Worm (Caenorhabditis elegans) whole organism, late embryonic: ENCODE data around the gene F28A10.8.

Source experiments
- C38D4.7 ChIP-seq: fragments of 200-800 bp; sonication (Bioruptor generic); optimal IDR thresholded peaks from 2 replicates; lab custom pipeline; 2018; ENCODE audit warnings: mild to moderate bottlenecking, missing genetic modification characterization, moderate library complexity, missing compliant biosample characterization
- T23F11.4 ChIP-seq: fragments of 200-800 bp; sonication (Bioruptor generic); optimal IDR thresholded peaks from 2 replicates; lab custom pipeline; 2018; ENCODE audit warnings: mild to moderate bottlenecking, missing genetic modification characterization, missing compliant biosample characterization
- ahr-1 ChIP-seq: sonication (generic microtip); optimal IDR thresholded peaks from 2 replicates; lab custom pipeline; 2016; ENCODE audit warnings: missing genetic modification characterization, missing compliant biosample characterization
- ama-1 ChIP-seq: fragments of 150-350 bp; optimal IDR thresholded peaks from 2 replicates; lab custom pipeline; 2014
- ceh-14 ChIP-seq: sonication (generic microtip); optimal IDR thresholded peaks from 2 replicates; lab custom pipeline; 2016; ENCODE audit warnings: missing genotype, missing genetic modification characterization, missing compliant biosample characterization
- ceh-22 ChIP-seq: sonication (generic microtip); optimal IDR thresholded peaks from 2 replicates; lab custom pipeline; 2017; ENCODE audit warnings: missing biosample characterization, missing genetic modification characterization
- ceh-24 ChIP-seq: sonication (generic microtip); optimal IDR thresholded peaks from 2 replicates; lab custom pipeline; 2016; ENCODE audit warnings: mild to moderate bottlenecking, missing genetic modification characterization, missing compliant biosample characterization
- ceh-30 ChIP-seq: fragments of 150-350 bp; optimal IDR thresholded peaks from 2 replicates; lab custom pipeline; 2014; ENCODE audit warnings: missing biosample characterization, missing genetic modification characterization
- ceh-31 ChIP-seq: sonication (generic microtip); optimal IDR thresholded peaks from 2 replicates; lab custom pipeline; 2016; ENCODE audit warnings: missing genetic modification characterization, missing compliant biosample characterization
- ceh-34 ChIP-seq: sonication (generic microtip); optimal IDR thresholded peaks from 2 replicates; lab custom pipeline; 2016; ENCODE audit warnings: mild to moderate bottlenecking, missing genetic modification characterization, missing compliant biosample characterization
- ceh-48 ChIP-seq: sonication (generic microtip); optimal IDR thresholded peaks from 2 replicates; lab custom pipeline; 2016; ENCODE audit warnings: missing genetic modification characterization, inconsistent platforms, missing compliant biosample characterization
- ceh-6 ChIP-seq: fragments of 200-800 bp; sonication (Bioruptor generic); optimal IDR thresholded peaks from 2 replicates; lab custom pipeline; 2018; ENCODE audit warnings: mild to moderate bottlenecking, missing genetic modification characterization, missing compliant biosample characterization
- elt-2 ChIP-seq: sonication (generic microtip); optimal IDR thresholded peaks from 2 replicates; lab custom pipeline; 2016; ENCODE audit warnings: missing genetic modification reagents, missing genetic modification characterization, missing compliant biosample characterization
- elt-4 ChIP-seq: sonication (generic microtip); optimal IDR thresholded peaks from 2 replicates; lab custom pipeline; 2016; ENCODE audit warnings: missing genetic modification characterization, missing compliant biosample characterization
- fax-1 ChIP-seq: sonication (generic microtip); optimal IDR thresholded peaks from 2 replicates; lab custom pipeline; 2016; ENCODE audit warnings: missing genotype, missing genetic modification characterization, missing compliant biosample characterization
- fkh-10 ChIP-seq: fragments of 150-350 bp; optimal IDR thresholded peaks from 2 replicates; lab custom pipeline; 2014; ENCODE audit warnings: missing biosample characterization, missing genetic modification reagents, missing genetic modification characterization
- hlh-13 ChIP-seq: fragments of 200-800 bp; sonication (Bioruptor generic); optimal IDR thresholded peaks from 2 replicates; lab custom pipeline; 2018; ENCODE audit warnings: mild to moderate bottlenecking, missing genetic modification characterization, missing compliant biosample characterization
- hlh-6 ChIP-seq: sonication (generic microtip); optimal IDR thresholded peaks from 2 replicates; lab custom pipeline; 2016; ENCODE audit warnings: missing genotype, missing genetic modification characterization, missing compliant biosample characterization
- hlh-8 ChIP-seq: sonication (generic microtip); optimal IDR thresholded peaks from 2 replicates; lab custom pipeline; 2016; ENCODE audit warnings: missing genotype, missing genetic modification characterization, missing compliant biosample characterization
- lin-11 ChIP-seq: fragments of 200-800 bp; sonication (Bioruptor generic); optimal IDR thresholded peaks from 2 replicates; lab custom pipeline; 2018; ENCODE audit warnings: mild to moderate bottlenecking, missing genetic modification characterization, missing compliant biosample characterization
- madf-2 ChIP-seq: sonication (generic microtip); optimal IDR thresholded peaks from 2 replicates; lab custom pipeline; 2017; ENCODE audit warnings: missing genetic modification characterization, missing compliant biosample characterization
- nfya-1 ChIP-seq: sonication (generic microtip); optimal IDR thresholded peaks from 2 replicates; lab custom pipeline; 2017; ENCODE audit warnings: missing genetic modification characterization, mild to moderate bottlenecking, missing compliant biosample characterization, antibody characterized with exemption, moderate library complexity
- nhr-11 ChIP-seq: fragments of 150-350 bp; optimal IDR thresholded peaks from 2 replicates; lab custom pipeline; 2014; ENCODE audit warnings: missing biosample characterization, missing genetic modification characterization
- odd-2 ChIP-seq: sonication (generic microtip); optimal IDR thresholded peaks from 2 replicates; lab custom pipeline; 2017; ENCODE audit warnings: antibody characterized with exemption, mild to moderate bottlenecking, missing genetic modification characterization, missing compliant biosample characterization
- pat-9 ChIP-seq: fragments of 200-800 bp; sonication (Bioruptor generic); optimal IDR thresholded peaks from 2 replicates; lab custom pipeline; 2018; ENCODE audit warnings: mild to moderate bottlenecking, missing genetic modification characterization, moderate library complexity, missing compliant biosample characterization
- pax-1 ChIP-seq: fragments of 150-350 bp; optimal IDR thresholded peaks from 2 replicates; lab custom pipeline; 2014; ENCODE audit warnings: missing biosample characterization, missing genetic modification characterization
- ref-2 ChIP-seq: sonication (generic microtip); optimal IDR thresholded peaks from 2 replicates; lab custom pipeline; 2016; ENCODE audit warnings: missing genetic modification characterization, missing compliant biosample characterization
- sdc-2 ChIP-seq: sonication (generic microtip); optimal IDR thresholded peaks from 2 replicates; lab custom pipeline; 2016; ENCODE audit warnings: missing genotype, missing genetic modification characterization, missing compliant biosample characterization
- sox-2 ChIP-seq: fragments of 200-800 bp; sonication (Bioruptor generic); IDR thresholded peaks from 2 replicates; pipeline ENCODE4 v1.3.6; 2022; ENCODE audit warnings: missing genetic modification reagents, missing genetic modification characterization, missing compliant biosample characterization
- sox-4 ChIP-seq: sonication (generic microtip); optimal IDR thresholded peaks from 2 replicates; lab custom pipeline; 2017; ENCODE audit warnings: mild to moderate bottlenecking, missing genetic modification characterization, inconsistent platforms, missing compliant biosample characterization
- syd-9 ChIP-seq: sonication (generic microtip); optimal IDR thresholded peaks from 2 replicates; lab custom pipeline; 2016; ENCODE audit warnings: mild to moderate bottlenecking, missing genetic modification characterization, moderate library complexity, missing compliant biosample characterization
- tbx-7 ChIP-seq: sonication (generic microtip); optimal IDR thresholded peaks from 2 replicates; lab custom pipeline; 2016; ENCODE audit warnings: missing genotype, missing genetic modification characterization, missing compliant biosample characterization
- unc-3 ChIP-seq, 2 experiments: fragments of 200-800 bp in 1 of 2; sonication (Bioruptor generic) in 1 of 2; sonication (generic microtip) in 1 of 2; conservative IDR thresholded peaks in 1 of 2; optimal IDR thresholded peaks in 1 of 2; 2 replicates each; pipeline versions ENCODE4 v1.3.6 to Lab custom; 2016 to 2022; ENCODE audit warnings: missing compliant biosample characterization in 2 of 2, missing genetic modification characterization in 2 of 2, missing genetic modification reagents in 1 of 2
- unc-42 ChIP-seq: sonication (generic microtip); optimal IDR thresholded peaks from 2 replicates; lab custom pipeline; 2016; ENCODE audit warnings: missing genotype, missing genetic modification characterization, missing compliant biosample characterization
- zip-5 ChIP-seq: sonication (generic microtip); optimal IDR thresholded peaks from 2 replicates; lab custom pipeline; 2016; ENCODE audit warnings: missing genetic modification characterization, missing compliant biosample characterization

F28A10.8 gene

ce11 chrII:838414-838813 lies at the start of gene F28A10.8:
TSS of gene F28A10.8 (minus strand) at chrII:838514.
- TF ChIP-seq fkh-10 (GFP tag; lab: Kevin White, UChicago) (no peak), C38D4.7 (GFP tag; lab: Kevin White, UChicago) (no peak), ceh-31 (no peak), ref-2 (tag; lab: Kevin White, UChicago) (no peak), pax-1 (tag; lab: Kevin White, UChicago) (no peak), ceh-24 (tag; lab: Kevin White, UChicago) (no peak), unc-3 (GFP tag; conservative IDR thresholded peaks at IDR 0.05; lab: Robert Waterston, UW) (no peak), unc-3 (tag; optimal IDR thresholded peaks at IDR 0.05; lab: Kevin White, UChicago) (no peak), hlh-8 (tag; lab: Kevin White, UChicago) (no peak), ceh-14 (tag; lab: Kevin White, UChicago) (no peak), elt-2 (tag; lab: Kevin White, UChicago) (no peak), sox-2 (no peak), odd-2 (tag; lab: Kevin White, UChicago) (no peak), unc-42 (tag; lab: Kevin White, UChicago) (no peak), pat-9 (tag; lab: Kevin White, UChicago) (no peak), ceh-22 (tag; lab: Kevin White, UChicago) (no peak), syd-9 (tag; lab: Kevin White, UChicago) (no peak)
- TF ChIP-seq, all 69 proteins: peak for 0

DNA sequence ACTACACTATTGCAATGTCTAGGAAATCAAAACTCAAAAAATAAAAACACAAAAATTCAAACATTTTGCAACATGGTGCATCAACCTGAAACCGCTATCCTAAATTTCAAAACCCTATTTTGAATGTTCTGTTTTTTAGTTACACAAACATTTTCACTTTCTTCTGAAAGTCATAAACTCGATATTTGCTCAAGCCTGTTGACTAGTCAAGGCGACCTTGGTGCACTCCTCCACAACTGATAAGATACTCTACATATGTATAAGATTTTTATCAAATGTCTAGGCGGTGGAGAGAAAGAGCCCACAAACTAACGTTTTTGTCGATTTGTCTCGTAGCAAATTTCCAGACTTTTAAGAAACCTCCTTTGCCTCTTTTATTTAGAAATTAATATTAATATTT lies 49.7 kb upstream of the F28A10.8 start, which contains the start of gene T07D3.4:
TSS of gene T07D3.4 (plus strand) at position 286 of the 400 bp plus-strand sequence.
- no peak for TF ChIP-seq ceh-48 (tag; lab: Kevin White, UChicago)
- peak; percentile 69 for TF ChIP-seq elt-2 (tag; lab: Kevin White, UChicago)
- no peak for TF ChIP-seq ceh-31

ce11 chrII:884204-884603 lies 45.9 kb upstream of the F28A10.8 start:
- TF ChIP-seq sdc-2 (tag; lab: Kevin White, UChicago): no peak
- no peak for TF ChIP-seq ceh-22 (tag; lab: Kevin White, UChicago)
- TF ChIP-seq elt-4 (tag; lab: Kevin White, UChicago): no peak
- peak; percentile 1 for TF ChIP-seq elt-2 (tag; lab: Kevin White, UChicago)

DNA sequence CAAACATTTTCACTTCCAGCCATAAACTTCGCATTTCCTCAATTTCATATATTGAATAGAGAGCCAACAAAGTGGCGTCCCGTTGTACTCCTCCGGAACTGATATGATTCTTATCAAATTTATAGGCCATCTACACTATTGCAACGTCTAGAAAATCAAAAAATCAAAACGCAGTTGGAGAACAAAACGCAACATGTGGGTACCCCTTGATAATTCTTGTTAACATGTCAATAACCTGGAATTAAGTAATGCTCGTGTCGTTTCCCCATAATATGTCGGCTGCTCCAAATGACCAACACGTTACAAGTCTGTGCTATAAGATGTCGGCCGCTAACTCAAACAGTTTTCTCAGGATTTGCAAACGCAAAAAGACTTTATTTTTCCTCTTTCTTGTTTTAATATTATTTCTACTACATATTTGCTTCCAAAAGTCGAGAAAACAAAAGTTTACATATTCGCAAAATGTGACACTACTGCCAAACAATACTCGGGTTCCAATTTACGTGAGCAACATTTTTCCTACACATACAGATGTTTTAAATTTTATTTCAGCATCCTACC lies 42.4 kb upstream of the F28A10.8 start:
- no peak for TF ChIP-seq nfya-1 (tag; lab: Kevin White, UChicago)
- no peak for TF ChIP-seq hlh-6
- TF ChIP-seq C38D4.7 (GFP tag; lab: Kevin White, UChicago): no peak
- no peak for TF ChIP-seq pax-1 (tag; lab: Kevin White, UChicago)
- no peak for TF ChIP-seq ahr-1 (tag; lab: Kevin White, UChicago)
- no peak for TF ChIP-seq zip-5 (tag; lab: Kevin White, UChicago)
- TF ChIP-seq T23F11.4: no peak
- no peak for TF ChIP-seq tbx-7
- TF ChIP-seq madf-2: no peak
- no peak for TF ChIP-seq hlh-13 (GFP tag; lab: Kevin White, UChicago)
- TF ChIP-seq lin-11 (tag; lab: Kevin White, UChicago): no peak
- no peak for TF ChIP-seq ceh-6 (GFP tag; lab: Kevin White, UChicago)
- no peak for TF ChIP-seq ceh-34 (tag; lab: Kevin White, UChicago)
- no peak for TF ChIP-seq ceh-30 (tag; lab: Kevin White, UChicago)
- TF ChIP-seq elt-2 (tag; lab: Kevin White, UChicago): no peak
- no peak for TF ChIP-seq ama-1 (lab: Kevin White, UChicago)
- no peak for TF ChIP-seq ceh-22 (tag; lab: Kevin White, UChicago)

DNA sequence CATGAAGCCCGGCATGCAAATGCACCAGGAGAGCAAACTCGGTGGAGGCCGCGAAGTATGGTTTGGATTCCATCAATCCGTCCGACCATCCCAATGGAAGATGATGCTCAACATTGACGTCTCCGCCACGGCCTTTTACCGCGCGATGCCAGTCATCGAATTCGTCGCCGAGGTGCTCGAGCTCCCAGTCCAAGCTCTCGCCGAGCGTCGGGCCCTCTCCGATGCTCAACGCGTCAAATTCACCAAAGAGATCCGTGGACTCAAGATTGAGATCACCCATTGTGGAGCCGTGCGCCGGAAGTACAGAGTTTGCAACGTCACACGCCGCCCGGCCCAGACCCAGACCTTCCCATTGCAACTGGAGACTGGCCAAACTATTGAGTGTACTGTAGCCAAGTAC lies 37.4 kb upstream of the F28A10.8 start:
- TF ChIP-seq nhr-11 (tag; lab: Kevin White, UChicago) (no peak), sox-4 (tag; lab: Kevin White, UChicago) (no peak), ceh-48 (tag; lab: Kevin White, UChicago) (no peak), fax-1 (tag; lab: Kevin White, UChicago) (no peak)
- TF ChIP-seq, all 69 proteins: peak for 0
